Worm (Caenorhabditis elegans) whole organism, young adult: ENCODE measurements around the gene eat-3.

ENCODE experiments used
- F22D6.2 ChIP-seq: sonication (generic microtip); optimal IDR thresholded peaks from 2 replicates; lab custom pipeline; 2016; ENCODE audit warnings: mild to moderate bottlenecking, missing genetic modification characterization, missing compliant biosample characterization
- ceh-40 ChIP-seq: fragments of 200-800 bp; sonication (Bioruptor generic); IDR thresholded peaks from 2 replicates; pipeline ENCODE4 v1.3.6; 2022; ENCODE audit warnings: missing genetic modification characterization, missing compliant biosample characterization
- pha-4 ChIP-seq: fragments of 150-350 bp; sonication (generic microtip); optimal IDR thresholded peaks from 2 replicates; lab custom pipeline; 2014; ENCODE audit warnings: missing biosample characterization, missing genetic modification reagents, missing genetic modification characterization
- rec-8 ChIP-seq, 2 experiments: sonication (generic microtip); optimal IDR thresholded peaks; 2 replicates each; lab custom pipeline; 2016; ENCODE audit warnings: mild to moderate bottlenecking in 2 of 2, missing genetic modification characterization in 2 of 2, missing genetic modification reagents in 2 of 2, missing genotype in 2 of 2, missing biosample characterization in 1 of 2, missing compliant biosample characterization in 1 of 2, moderate library complexity in 1 of 2
- unc-62 ChIP-seq: fragments of 150-350 bp; optimal IDR thresholded peaks from 2 replicates; lab custom pipeline; 2014; ENCODE audit warnings: missing biosample characterization, missing genetic modification reagents, missing genetic modification characterization

- TF ChIP-seq pha-4 (tag; lab: Kevin White, UChicago) (no peak), F22D6.2 (tag; lab: Kevin White, UChicago) (no peak), unc-62 (GFP tag; lab: Kevin White, UChicago) (peak; percentile 49), rec-8 (tag; optimal IDR thresholded peaks at IDR 0.05; lab: Kevin White, UChicago) (no peak), ceh-40 (GFP tag; lab: Robert Waterston, UW) (no peak)
Observed at ce11 chrII:9280048-9280772, 44.5 kb upstream of the eat-3 start, which contains the start of gene gldi-3.
